Fruit fly (Drosophila melanogaster) whole organism, prepupa: ENCODE results near the gene Gdi.

ENCODE experiments used
- Blimp-1 ChIP-seq: fragments of 200-800 bp; sonication (Bioruptor generic); optimal IDR thresholded peaks from 3 replicates; lab custom pipeline; 2017; ENCODE audit warnings: missing biosample characterization, missing genetic modification characterization, mild to moderate bottlenecking, moderate library complexity, missing genetic modification reagents
- CG10631 ChIP-seq: fragments of 200-800 bp; sonication (Bioruptor generic); optimal IDR thresholded peaks from 2 replicates; lab custom pipeline; 2016; ENCODE audit warnings: missing biosample characterization, missing genetic modification characterization
- CG11762 ChIP-seq: fragments of 200-800 bp; sonication (Bioruptor generic); optimal IDR thresholded peaks from 3 replicates; lab custom pipeline; 2016; ENCODE audit warnings: missing biosample characterization, missing genetic modification characterization; ENCODE audit not compliant: insufficient read depth
- CG11902 ChIP-seq: fragments of 200-800 bp; sonication (Bioruptor generic); optimal IDR thresholded peaks from 3 replicates; lab custom pipeline; 2016; ENCODE audit warnings: missing biosample characterization, missing genetic modification characterization
- CG15336 ChIP-seq: fragments of 200-800 bp; sonication (Bioruptor generic); IDR thresholded peaks from 2 replicates; pipeline ENCODE4 v1.3.6; 2022; ENCODE audit warnings: missing biosample characterization, missing genetic modification characterization
- CG3032 ChIP-seq: fragments of 200-800 bp; optimal IDR thresholded peaks from 2 replicates; lab custom pipeline; 2019; ENCODE audit warnings: missing biosample characterization, mild to moderate bottlenecking, missing genetic modification characterization, moderate library complexity
- CG31627 ChIP-seq: fragments of 200-800 bp; sonication (Bioruptor generic); optimal IDR thresholded peaks from 3 replicates; lab custom pipeline; 2016; ENCODE audit warnings: missing biosample characterization, missing genetic modification characterization
- CG32006 ChIP-seq: fragments of 200-800 bp; sonication (Bioruptor generic); optimal IDR thresholded peaks from 3 replicates; lab custom pipeline; 2017; ENCODE audit warnings: missing biosample characterization, mild to moderate bottlenecking, missing genetic modification characterization
- CG34406 ChIP-seq: fragments of 200-800 bp; sonication (Bioruptor generic); optimal IDR thresholded peaks from 3 replicates; lab custom pipeline; 2016; ENCODE audit warnings: missing biosample characterization, missing genetic modification characterization
- CG3919 ChIP-seq: fragments of 200-800 bp; sonication (Bioruptor generic); optimal IDR thresholded peaks from 3 replicates; lab custom pipeline; 2016; ENCODE audit warnings: missing biosample characterization, missing genetic modification characterization
- CG6163 ChIP-seq: fragments of 200-800 bp; sonication (Bioruptor generic); IDR thresholded peaks from 3 replicates; pipeline ENCODE4 v1.3.6; 2022; ENCODE audit warnings: missing biosample characterization, missing genetic modification characterization
- CG6276 ChIP-seq: fragments of 200-800 bp; sonication (Bioruptor generic); optimal IDR thresholded peaks from 2 replicates; lab custom pipeline; 2017; ENCODE audit warnings: missing biosample characterization, mild to moderate bottlenecking, missing genetic modification characterization
- CG6792 ChIP-seq: fragments of 200-800 bp; sonication (Bioruptor generic); optimal IDR thresholded peaks from 3 replicates; lab custom pipeline; 2016; ENCODE audit warnings: missing biosample characterization, missing genetic modification characterization
- CG6808 ChIP-seq: fragments of 200-800 bp; sonication (Bioruptor generic); optimal IDR thresholded peaks from 3 replicates; lab custom pipeline; 2017; ENCODE audit warnings: missing biosample characterization, missing genetic modification characterization, mild to moderate bottlenecking, moderate library complexity, missing genetic modification reagents
- CG7368 ChIP-seq: fragments of 200-800 bp; sonication (Bioruptor generic); optimal IDR thresholded peaks from 3 replicates; lab custom pipeline; 2016; ENCODE audit warnings: missing biosample characterization, missing genetic modification characterization
- CG8119 ChIP-seq: fragments of 200-800 bp; sonication (Bioruptor generic); IDR thresholded peaks from 3 replicates; pipeline ENCODE4 v1.3.6; 2022; ENCODE audit warnings: missing biosample characterization, missing genetic modification characterization
- CG8319 ChIP-seq: fragments of 200-800 bp; sonication (Bioruptor generic); optimal IDR thresholded peaks from 3 replicates; lab custom pipeline; 2016; ENCODE audit warnings: missing biosample characterization, missing genetic modification characterization
- Eip75B ChIP-seq: fragments of 200-800 bp; sonication (Bioruptor generic); optimal IDR thresholded peaks from 3 replicates; lab custom pipeline; 2016; ENCODE audit warnings: missing biosample characterization, missing genetic modification characterization
- Eip78C ChIP-seq: fragments of 200-800 bp; sonication (Bioruptor generic); peaks from one replicate; lab custom pipeline; 2016; ENCODE audit warnings: missing biosample characterization, missing genetic modification characterization
- Eip93F ChIP-seq: fragments of 200-800 bp; sonication (Bioruptor generic); optimal IDR thresholded peaks from 2 replicates; lab custom pipeline; 2016; ENCODE audit warnings: missing biosample characterization, mild to moderate bottlenecking, missing genetic modification characterization
- Ets21C ChIP-seq: fragments of 200-800 bp; sonication (Bioruptor generic); optimal IDR thresholded peaks from 3 replicates; lab custom pipeline; 2016; ENCODE audit warnings: missing biosample characterization, missing genetic modification characterization
- Ets96B ChIP-seq: fragments of 200-800 bp; optimal IDR thresholded peaks from 2 replicates; lab custom pipeline; 2019; ENCODE audit warnings: missing biosample characterization, mild to moderate bottlenecking, missing genetic modification characterization, moderate library complexity
- Gug ChIP-seq: fragments of 200-800 bp; sonication (Bioruptor generic); IDR thresholded peaks from 2 replicates; pipeline ENCODE4 v1.3.6; 2022; ENCODE audit warnings: missing biosample characterization, missing genetic modification characterization
- Hr38 ChIP-seq: sonication (Bioruptor generic); optimal IDR thresholded peaks from 2 replicates; lab custom pipeline; 2016; ENCODE audit warnings: missing biosample characterization, missing genetic modification characterization
- Hr39 ChIP-seq: fragments of 200-800 bp; sonication (Bioruptor generic); optimal IDR thresholded peaks from 2 replicates; lab custom pipeline; 2016; ENCODE audit warnings: missing biosample characterization, missing genetic modification characterization
- Hr4 ChIP-seq: fragments of 200-800 bp; sonication (Bioruptor generic); optimal IDR thresholded peaks from 3 replicates; lab custom pipeline; 2016; ENCODE audit warnings: missing biosample characterization, missing genetic modification characterization
- Lpt ChIP-seq: fragments of 200-800 bp; sonication (Bioruptor generic); optimal IDR thresholded peaks from 3 replicates; lab custom pipeline; 2016; ENCODE audit warnings: missing biosample characterization, missing genetic modification characterization
- Met ChIP-seq: fragments of 200-800 bp; sonication (Bioruptor generic); optimal IDR thresholded peaks from 3 replicates; lab custom pipeline; 2016; ENCODE audit warnings: missing biosample characterization, missing genetic modification characterization
- OdsH ChIP-seq: fragments of 200-800 bp; sonication (Bioruptor generic); optimal IDR thresholded peaks from 3 replicates; lab custom pipeline; 2016; ENCODE audit warnings: missing biosample characterization, missing genetic modification characterization
- Smox ChIP-seq: fragments of 200-800 bp; sonication (Bioruptor generic); optimal IDR thresholded peaks from 3 replicates; lab custom pipeline; 2016; ENCODE audit warnings: missing biosample characterization, missing genetic modification characterization
- Sox14 ChIP-seq: fragments of 200-800 bp; sonication (Bioruptor generic); optimal IDR thresholded peaks from 3 replicates; lab custom pipeline; 2016; ENCODE audit warnings: missing biosample characterization, missing genetic modification characterization
- achi ChIP-seq: fragments of 200-800 bp; sonication (Bioruptor generic); optimal IDR thresholded peaks from 3 replicates; lab custom pipeline; 2016; ENCODE audit warnings: missing biosample characterization, missing genetic modification characterization
- acj6 ChIP-seq: fragments of 200-800 bp; sonication (Bioruptor generic); optimal IDR thresholded peaks from 3 replicates; lab custom pipeline; 2016; ENCODE audit warnings: missing biosample characterization, missing genetic modification characterization
- cyc ChIP-seq: fragments of 200-800 bp; sonication (Bioruptor generic); optimal IDR thresholded peaks from 3 replicates; lab custom pipeline; 2016; ENCODE audit warnings: missing biosample characterization, missing genetic modification characterization
- eg ChIP-seq: fragments of 200-800 bp; sonication (Bioruptor generic); IDR thresholded peaks from 3 replicates; pipeline ENCODE4 v1.3.6; 2022; ENCODE audit warnings: missing biosample characterization, missing genetic modification characterization
- esn ChIP-seq: fragments of 200-800 bp; sonication (Bioruptor generic); optimal IDR thresholded peaks from 2 replicates; lab custom pipeline; 2016; ENCODE audit warnings: missing biosample characterization, mild to moderate bottlenecking, missing genetic modification characterization, moderate library complexity
- fd85E ChIP-seq: fragments of 200-800 bp; sonication (Bioruptor generic); optimal IDR thresholded peaks from 3 replicates; lab custom pipeline; 2016; ENCODE audit warnings: missing biosample characterization, missing genetic modification characterization
- fkh ChIP-seq: fragments of 200-800 bp; sonication (Bioruptor generic); optimal IDR thresholded peaks from 3 replicates; lab custom pipeline; 2017; ENCODE audit warnings: missing biosample characterization, mild to moderate bottlenecking, missing genetic modification characterization, moderate library complexity
- lz ChIP-seq: fragments of 200-800 bp; sonication (Bioruptor generic); optimal IDR thresholded peaks from 3 replicates; lab custom pipeline; 2016; ENCODE audit warnings: missing biosample characterization, missing genetic modification characterization
- net ChIP-seq: fragments of 200-800 bp; sonication (Bioruptor generic); optimal IDR thresholded peaks from 3 replicates; lab custom pipeline; 2016; ENCODE audit warnings: missing biosample characterization, missing genetic modification characterization
- pdm3 ChIP-seq: fragments of 200-800 bp; sonication (Bioruptor generic); optimal IDR thresholded peaks from 3 replicates; lab custom pipeline; 2016; ENCODE audit warnings: missing biosample characterization, missing genetic modification characterization
- spab ChIP-seq: fragments of 200-800 bp; sonication (Bioruptor generic); optimal IDR thresholded peaks from 2 replicates; lab custom pipeline; 2017; ENCODE audit warnings: missing biosample characterization, mild to moderate bottlenecking, missing genetic modification characterization, missing genetic modification reagents
- ss ChIP-seq, 2 experiments: fragments of 200-800 bp; sonication (Bioruptor generic); optimal IDR thresholded peaks; 2 replicates in 1 of 2; 3 replicates in 1 of 2; lab custom pipeline; 2017 to 2018; ENCODE audit warnings: mild to moderate bottlenecking in 2 of 2, missing biosample characterization in 2 of 2, missing genetic modification characterization in 2 of 2, moderate library complexity in 1 of 2
- svp ChIP-seq: fragments of 200-800 bp; sonication (Bioruptor generic); peaks from one replicate; lab custom pipeline; 2016; ENCODE audit warnings: missing biosample characterization, missing genetic modification characterization
- topi ChIP-seq: fragments of 200-800 bp; sonication (Bioruptor generic); optimal IDR thresholded peaks from 3 replicates; lab custom pipeline; 2016; ENCODE audit warnings: missing biosample characterization, missing genetic modification characterization
- vri ChIP-seq: fragments of 200-800 bp; sonication (Bioruptor generic); optimal IDR thresholded peaks from 3 replicates; lab custom pipeline; 2016; ENCODE audit warnings: missing biosample characterization, mild to moderate bottlenecking, missing genetic modification characterization

The Gdi gene

DNA sequence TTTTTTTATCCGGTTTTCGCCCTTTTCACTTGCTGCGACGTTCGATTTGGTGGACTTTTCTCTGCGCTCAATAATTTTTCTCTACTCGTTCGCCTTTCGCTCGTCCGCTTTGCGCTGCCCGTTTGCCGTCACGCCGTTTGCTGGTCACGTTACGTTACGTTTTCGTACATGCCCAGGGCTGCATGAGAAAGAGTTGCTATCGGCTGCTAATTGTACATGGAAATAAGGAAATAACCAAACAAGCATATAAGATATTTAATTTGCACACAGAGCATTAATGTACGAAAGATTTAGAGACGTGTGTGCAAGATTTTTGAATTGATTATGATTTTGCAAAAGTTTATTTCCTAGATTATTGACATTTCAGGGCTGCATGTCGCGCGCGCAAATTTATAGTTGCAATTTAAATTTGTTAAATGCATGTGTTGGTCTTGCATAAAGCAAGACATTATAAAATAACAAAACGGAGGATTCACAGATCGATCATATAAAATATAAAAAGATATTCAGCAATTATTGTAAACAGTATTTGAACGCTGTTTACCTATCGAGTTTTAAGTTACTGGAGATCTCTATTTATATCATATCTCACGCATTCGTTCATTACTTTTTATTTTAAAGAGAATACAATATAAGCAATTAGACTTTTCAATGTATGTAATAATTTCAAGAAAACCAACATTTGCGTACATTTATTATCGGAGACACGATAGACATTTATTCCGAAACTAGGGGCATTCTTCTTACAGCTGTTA lies at the start of gene Gdi:
Gene Gdi, minus strand, starts transcription at position 214 of the 755 bp plus-strand sequence.
- TF ChIP-seq Met (GFP tag; lab: Kevin White, UChicago) (no peak), Hr39 (GFP tag; lab: Kevin White, UChicago) (peak; percentile 12), CG6163 (GFP tag; lab: Robert Waterston, UW) (peak; percentile 50; the same call in 2 of the 3 replicates), CG11762 (GFP tag; lab: Kevin White, UChicago) (no peak), Lpt (GFP tag; lab: Kevin White, UChicago) (no peak), spab (GFP tag; lab: Kevin White, UChicago) (no peak), Sox14 (no peak), Ets21C (GFP tag; lab: Kevin White, UChicago) (peak; percentile 3), Hr4 (GFP tag; lab: Kevin White, UChicago) (no peak), svp (peak; percentile 56), Gug (GFP tag; lab: Robert Waterston, UW) (no peak), topi (GFP tag; lab: Kevin White, UChicago) (no peak), Blimp-1 (GFP tag; lab: Kevin White, UChicago) (no peak), cyc (GFP tag; lab: Kevin White, UChicago) (no peak), Hr38 (GFP tag; lab: Kevin White, UChicago) (no peak), eg (GFP tag; lab: Robert Waterston, UW) (no peak), CG3032 (tag; lab: Kevin White, UChicago) (peak; percentile 4), esn (GFP tag; lab: Kevin White, UChicago) (no peak), CG6276 (GFP tag; lab: Kevin White, UChicago) (no peak), CG32006 (GFP tag; lab: Kevin White, UChicago) (peak; percentile 12), CG8119 (GFP tag; lab: Robert Waterston, UW) (no peak), fkh (peak; percentile 67), CG7368 (GFP tag; lab: Kevin White, UChicago) (no peak), vri (GFP tag; lab: Kevin White, UChicago) (no peak), Eip78C (GFP tag; lab: Kevin White, UChicago) (peak; percentile 15), Eip93F (GFP tag; lab: Kevin White, UChicago) (peak; percentile 7), acj6 (GFP tag; lab: Kevin White, UChicago) (peak; percentile 30), net (GFP tag; lab: Kevin White, UChicago) (no peak), Smox (peak; percentile 15), CG11902 (no peak), Ets96B (tag; lab: Kevin White, UChicago) (no peak), achi (GFP tag; lab: Kevin White, UChicago) (no peak), CG6792 (peak; percentile 2), CG8319 (GFP tag; lab: Kevin White, UChicago) (no peak), CG3919 (GFP tag; lab: Kevin White, UChicago) (peak; percentile 40), lz (peak; percentile 9), CG34406 (GFP tag; lab: Kevin White, UChicago) (no peak), fd85E (GFP tag; lab: Kevin White, UChicago) (no peak), CG31627 (peak; percentile 38), pdm3 (GFP tag; lab: Kevin White, UChicago) (peak; percentile 43), CG15336 (GFP tag; lab: Robert Waterston, UW) (no peak), CG6808 (GFP tag; lab: Kevin White, UChicago) (no peak), Eip75B (no peak), CG10631 (no peak), ss (GFP tag; optimal IDR thresholded peaks at IDR 0.05; lab: Kevin White, UChicago) (peak in 1 of 2 experiments; percentile 5), OdsH (GFP tag; lab: Kevin White, UChicago) (peak; percentile 32)
